Worm (Caenorhabditis elegans): ENCODE measurements around the gene inx-6.

DNA sequence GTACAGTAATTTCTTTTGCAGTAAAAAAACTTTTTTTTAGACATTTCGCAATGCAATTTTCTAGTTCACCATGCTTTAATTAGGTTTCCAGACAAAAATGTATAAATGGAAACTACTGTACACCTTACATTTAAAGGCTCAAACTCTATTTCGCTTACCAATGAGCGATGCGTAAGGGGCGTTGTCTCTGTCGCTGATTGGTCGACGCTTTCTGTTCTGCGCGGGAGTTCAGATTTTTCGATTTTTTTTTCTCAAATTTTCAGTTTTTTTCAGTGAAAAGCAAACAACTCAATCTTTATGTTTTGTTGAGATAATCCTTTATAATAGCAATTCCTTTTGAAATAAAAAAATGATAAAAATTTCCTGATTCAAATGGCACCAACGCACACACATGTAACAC, 7.8 kb downstream of the inx-6 start:
- TF ChIP-seq nhr-12 (tag; optimal IDR thresholded peaks at IDR 0.05) (no peak), nhr-76 (tag; optimal IDR thresholded peaks at IDR 0.05) (no peak), tbx-2 (tag; optimal IDR thresholded peaks at IDR 0.05) (no peak)

All from whole organism, L1 larva.